Worm (Caenorhabditis elegans): ENCODE measurements around the gene F29B9.1.

DNA sequence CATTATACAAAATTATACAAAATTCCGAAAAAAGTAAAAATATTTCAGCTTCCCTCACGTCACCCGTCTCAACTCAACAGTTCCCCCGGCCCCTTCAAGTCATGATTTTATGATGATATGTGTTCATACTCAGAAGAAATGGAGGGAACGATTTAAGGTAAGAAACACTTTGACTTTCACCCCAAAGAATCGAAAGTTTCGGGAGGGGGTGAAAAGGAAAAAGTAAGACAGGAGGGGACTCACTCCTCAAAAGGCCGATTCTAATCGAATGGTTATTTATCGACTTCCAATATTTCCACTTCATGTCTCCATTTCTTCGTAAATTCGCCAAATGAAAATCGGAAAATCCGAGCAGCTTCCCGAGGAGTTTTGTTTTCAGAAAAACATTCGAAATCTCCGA is 23.0 kb downstream of the F29B9.1 start, which contains the start of gene bus-4:
- TF ChIP-seq sea-1 (GFP tag; conservative IDR thresholded peaks at IDR 0.05) (no peak), ama-1 (optimal IDR thresholded peaks at IDR 0.05) (no peak)
